Fruit fly (Drosophila melanogaster): ENCODE measurements around the gene CG4198.

CG4198 gene

dm6 chrX:5332259-5332862 lies 19.3 kb downstream of the CG4198 start, which contains the start of gene CanB (continued):
- TF ChIP-seq CG9932 (GFP tag; IDR thresholded peaks at IDR 0.05): peak; percentile 34; the same call in 1 of the 2 replicates
- TF ChIP-seq CG14710 (tag; optimal IDR thresholded peaks at IDR 0.05): peak; percentile 23
- no peak for TF ChIP-seq CG12104 (GFP tag; optimal IDR thresholded peaks at IDR 0.05)
- TF ChIP-seq CG7372 (GFP tag; IDR thresholded peaks at IDR 0.05): no peak
- TF ChIP-seq zen2 (GFP tag; IDR thresholded peaks at IDR 0.05; ENCODE audit: partially characterized antibody): peak; percentile 24; the same call in 1 of the 3 replicates
- no peak for TF ChIP-seq CG9437 (GFP tag; optimal IDR thresholded peaks at IDR 0.05)
- TF ChIP-seq CG30403 (GFP tag; optimal IDR thresholded peaks at IDR 0.05): peak; percentile 26
- no peak for TF ChIP-seq Hsf (GFP tag; optimal IDR thresholded peaks at IDR 0.05)
- TF ChIP-seq HLH54F (GFP tag; optimal IDR thresholded peaks at IDR 0.05): no peak
- no peak for TF ChIP-seq btn (GFP tag; optimal IDR thresholded peaks at IDR 0.05)
- no peak for TF ChIP-seq Hr3 (GFP tag; optimal IDR thresholded peaks at IDR 0.05)
- TF ChIP-seq bigmax (GFP tag; optimal IDR thresholded peaks at IDR 0.05): no peak
- peak; percentile 16 for TF ChIP-seq lilli (GFP tag; optimal IDR thresholded peaks at IDR 0.05)
- no peak for TF ChIP-seq prd (optimal IDR thresholded peaks at IDR 0.05)
- TF ChIP-seq prd (GFP tag; IDR thresholded peaks at IDR 0.05): 0 out of 3 replicates have a peak, but pooled peaks have one; percentile 36
- no peak for TF ChIP-seq h (optimal IDR thresholded peaks at IDR 0.05)
- peak; percentile 53; the same call in 1 of the 3 replicates for TF ChIP-seq vnd (GFP tag; IDR thresholded peaks at IDR 0.05; ENCODE audit: partially characterized antibody)
- no peak for TF ChIP-seq CG12659 (GFP tag; optimal IDR thresholded peaks at IDR 0.05)
- TF ChIP-seq Chrac-16 (GFP tag; optimal IDR thresholded peaks at IDR 0.05): no peak
- peak; percentile 57 for TF ChIP-seq zen (tag; optimal IDR thresholded peaks at IDR 0.05)
- TF ChIP-seq Med (GFP tag): peak; percentile 88
- peak in 1 of 2 experiments; percentile 46 for TF ChIP-seq crp (GFP tag; optimal IDR thresholded peaks at IDR 0.05)
- TF ChIP-seq Adf1 (GFP tag; IDR thresholded peaks at IDR 0.05): no peak
- peak; percentile 42 for TF ChIP-seq CG12744 (GFP tag; optimal IDR thresholded peaks at IDR 0.05)
- TF ChIP-seq bab2 (GFP tag; optimal IDR thresholded peaks at IDR 0.05): no peak
- TF ChIP-seq pnt (GFP tag; optimal IDR thresholded peaks at IDR 0.05): no peak
- TF ChIP-seq CG10979 (tag; optimal IDR thresholded peaks at IDR 0.05): no peak
- TF ChIP-seq CG2120 (GFP tag; optimal IDR thresholded peaks at IDR 0.05): peak; percentile 28
- TF ChIP-seq CG3847 (GFP tag; IDR thresholded peaks at IDR 0.05): no peak
- TF ChIP-seq Vsx1 (GFP tag; optimal IDR thresholded peaks at IDR 0.05): no peak
- no peak for TF ChIP-seq Oli (tag; optimal IDR thresholded peaks at IDR 0.05)
- TF ChIP-seq Pdp1 (GFP tag; optimal IDR thresholded peaks at IDR 0.05): no peak
- no peak for TF ChIP-seq gsb (GFP tag; IDR thresholded peaks at IDR 0.05)
- TF ChIP-seq D19A (tag; optimal IDR thresholded peaks at IDR 0.05): no peak
- no peak for TF ChIP-seq C15 (GFP tag; IDR thresholded peaks at IDR 0.05)
- TF ChIP-seq CG33213 (GFP tag; optimal IDR thresholded peaks at IDR 0.05): peak; percentile 39
- TF ChIP-seq CG12391 (tag; optimal IDR thresholded peaks at IDR 0.05): peak; percentile 26
- no peak for TF ChIP-seq onecut (GFP tag; IDR thresholded peaks at IDR 0.05)
- peak; percentile 66 for TF ChIP-seq unc-4 (GFP tag; IDR thresholded peaks at IDR 0.05; ENCODE audit: partially characterized antibody)
- no peak for TF ChIP-seq CG4707 (GFP tag; optimal IDR thresholded peaks at IDR 0.05)
- TF ChIP-seq Nf-YC (tag; optimal IDR thresholded peaks at IDR 0.05): no peak
- no peak for TF ChIP-seq Deaf1 (tag; optimal IDR thresholded peaks at IDR 0.05)
- TF ChIP-seq CG7745 (tag; optimal IDR thresholded peaks at IDR 0.05): no peak
- TF ChIP-seq sqz (GFP tag; optimal IDR thresholded peaks at IDR 0.05): peak; percentile 40
- TF ChIP-seq CG1529 (GFP tag; optimal IDR thresholded peaks at IDR 0.05): no peak
- peak; percentile 74 for TF ChIP-seq BEAF-32 (GFP tag; optimal IDR thresholded peaks at IDR 0.05)
- TF ChIP-seq sna (GFP tag; IDR thresholded peaks at IDR 0.05; ENCODE audit: partially characterized antibody): peak; percentile 52; the same call in 1 of the 2 replicates
- TF ChIP-seq Dp (GFP tag; optimal IDR thresholded peaks at IDR 0.05): peak; percentile 4
- no peak for TF ChIP-seq bsh (GFP tag; optimal IDR thresholded peaks at IDR 0.05)
- peak; percentile 78 for TF ChIP-seq row (GFP tag; IDR thresholded peaks at IDR 0.05)
